Fruit fly (Drosophila melanogaster): ENCODE data around the gene CG34245.
A peak's percentile ranks its signal among the peaks of the same experiment; 100 is the strongest.

Gene CG34245

dm6 chr3L:14894316-14894715 lies at the start of gene CG34245:
Gene CG34245, minus strand, starts transcription at chr3L:14894416.
- no peak for TF ChIP-seq CG32121 (GFP tag; IDR thresholded peaks at IDR 0.05)
- no peak for TF ChIP-seq CG4496 (GFP tag; IDR thresholded peaks at IDR 0.05)
- TF ChIP-seq rn (GFP tag; IDR thresholded peaks at IDR 0.05) = no peak
- TF ChIP-seq Ets98B (GFP tag; IDR thresholded peaks at IDR 0.05) = no peak
- no peak for TF ChIP-seq EcR (GFP tag; optimal IDR thresholded peaks at IDR 0.05)
- no peak for TF ChIP-seq CG15710 (tag; optimal IDR thresholded peaks at IDR 0.05)
- no peak for TF ChIP-seq CG8301 (tag; optimal IDR thresholded peaks at IDR 0.05)
- no peak for TF ChIP-seq Pif1B (GFP tag; optimal IDR thresholded peaks at IDR 0.05)
- TF ChIP-seq CG10348 (GFP tag; IDR thresholded peaks at IDR 0.05) = no peak
- no peak for TF ChIP-seq Snoo (tag; optimal IDR thresholded peaks at IDR 0.05)
- no peak for TF ChIP-seq CG12605 (GFP tag; IDR thresholded peaks at IDR 0.05)

- TF ChIP-seq gl (tag; optimal IDR thresholded peaks at IDR 0.05) (no peak), CG34367 (tag; optimal IDR thresholded peaks at IDR 0.05) (no peak), CG12605 (GFP tag; IDR thresholded peaks at IDR 0.05) (no peak), CG14655 (GFP tag; optimal IDR thresholded peaks at IDR 0.05) (no peak), fd96Ca (GFP tag; IDR thresholded peaks at IDR 0.05) (no peak), CG8301 (tag; optimal IDR thresholded peaks at IDR 0.05) (no peak), Pif1B (GFP tag; optimal IDR thresholded peaks at IDR 0.05) (no peak), rn (GFP tag; IDR thresholded peaks at IDR 0.05) (no peak), CG15710 (tag; optimal IDR thresholded peaks at IDR 0.05) (no peak), D1 (tag; optimal IDR thresholded peaks at IDR 0.05) (no peak), CG4496 (GFP tag; IDR thresholded peaks at IDR 0.05) (no peak), CG32121 (GFP tag; IDR thresholded peaks at IDR 0.05) (no peak), CG13204 (GFP tag; optimal IDR thresholded peaks at IDR 0.05) (no peak), CG8159 (tag; optimal IDR thresholded peaks at IDR 0.05) (no peak), CG10348 (GFP tag; IDR thresholded peaks at IDR 0.05) (no peak), CG9948 (tag; optimal IDR thresholded peaks at IDR 0.05) (no peak), Pif1A (GFP tag; optimal IDR thresholded peaks at IDR 0.05) (no peak), Snoo (tag; optimal IDR thresholded peaks at IDR 0.05) (no peak)
Measured at dm6 chr3L:14942769-14943168, 48.6 kb upstream of the CG34245 start.

dm6 chr3L:14925602-14926001 lies 31.4 kb upstream of the CG34245 start:
- TF ChIP-seq CG8159 (tag; optimal IDR thresholded peaks at IDR 0.05) (no peak), EcR (GFP tag; optimal IDR thresholded peaks at IDR 0.05) (no peak), CG8301 (tag; optimal IDR thresholded peaks at IDR 0.05) (no peak), CG13204 (GFP tag; optimal IDR thresholded peaks at IDR 0.05) (no peak), Snoo (tag; optimal IDR thresholded peaks at IDR 0.05) (no peak), D1 (tag; optimal IDR thresholded peaks at IDR 0.05) (no peak)

- no peak for TF ChIP-seq CG4496 (GFP tag; IDR thresholded peaks at IDR 0.05)
Measured at dm6 chr3L:14903505-14903904, 9.3 kb upstream of the CG34245 start, which contains the start of gene DCX-EMAP. Gene DCX-EMAP, plus strand, starts transcription at chr3L:14903805.

- no peak for TF ChIP-seq D1 (tag; optimal IDR thresholded peaks at IDR 0.05)
- no peak for TF ChIP-seq CG17806 (tag; optimal IDR thresholded peaks at IDR 0.05)
- TF ChIP-seq fd96Ca (GFP tag; IDR thresholded peaks at IDR 0.05) = no peak
- no peak for TF ChIP-seq CG4496 (GFP tag; IDR thresholded peaks at IDR 0.05)
- no peak for TF ChIP-seq CG13204 (GFP tag; optimal IDR thresholded peaks at IDR 0.05)
- no peak for TF ChIP-seq Snoo (tag; optimal IDR thresholded peaks at IDR 0.05)
- no peak for TF ChIP-seq EcR (GFP tag; optimal IDR thresholded peaks at IDR 0.05)
- no peak for TF ChIP-seq Pif1B (GFP tag; optimal IDR thresholded peaks at IDR 0.05)
Measured at dm6 chr3L:14875608-14876007, 18.6 kb downstream of the CG34245 start.

dm6 chr3L:14847415-14847814 lies 46.8 kb downstream of the CG34245 start:
- TF ChIP-seq fd96Ca (GFP tag; IDR thresholded peaks at IDR 0.05) = no peak
- TF ChIP-seq CG4496 (GFP tag; IDR thresholded peaks at IDR 0.05) = no peak
- TF ChIP-seq D1 (tag; optimal IDR thresholded peaks at IDR 0.05) = no peak
- TF ChIP-seq CG9948 (tag; optimal IDR thresholded peaks at IDR 0.05) = peak; percentile 6
- no peak for TF ChIP-seq CG13204 (GFP tag; optimal IDR thresholded peaks at IDR 0.05)
- TF ChIP-seq CG10348 (GFP tag; IDR thresholded peaks at IDR 0.05) = no peak
- no peak for TF ChIP-seq Snoo (tag; optimal IDR thresholded peaks at IDR 0.05)
- TF ChIP-seq EcR (GFP tag; optimal IDR thresholded peaks at IDR 0.05) = no peak
- no peak for TF ChIP-seq gl (tag; optimal IDR thresholded peaks at IDR 0.05)
- no peak for TF ChIP-seq Pif1A (GFP tag; optimal IDR thresholded peaks at IDR 0.05)
- TF ChIP-seq CG8159 (tag; optimal IDR thresholded peaks at IDR 0.05) = peak; percentile 27
- TF ChIP-seq Ets98B (GFP tag; IDR thresholded peaks at IDR 0.05) = no peak
- TF ChIP-seq CG34367 (tag; optimal IDR thresholded peaks at IDR 0.05) = no peak
- no peak for TF ChIP-seq CG12605 (GFP tag; IDR thresholded peaks at IDR 0.05)
